Fruit fly (Drosophila melanogaster): ENCODE results near the gene eloF.

DNA sequence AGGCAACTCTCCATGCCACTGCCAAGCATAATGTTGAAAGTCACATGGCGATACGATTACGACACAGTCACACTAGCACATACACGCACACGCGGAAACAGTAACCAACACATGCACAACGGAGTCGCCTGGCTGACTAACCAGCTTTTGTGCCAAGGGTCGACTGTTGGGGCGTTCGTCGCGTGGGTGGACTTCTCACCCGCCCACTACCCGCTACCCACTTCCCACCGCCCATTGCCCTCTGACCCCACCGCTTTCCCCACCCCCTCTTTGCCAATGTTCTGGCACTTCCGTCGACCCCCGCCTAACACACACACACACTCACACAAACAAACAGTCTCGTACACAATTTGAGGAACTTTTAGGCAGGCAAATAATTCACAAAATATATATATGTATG lies 37.7 kb downstream of the eloF start:
- no peak for TF ChIP-seq net (GFP tag; optimal IDR thresholded peaks at IDR 0.05)
- TF ChIP-seq CG8632 (GFP tag; optimal IDR thresholded peaks at IDR 0.05): no peak
- TF ChIP-seq Sox15 (GFP tag; optimal IDR thresholded peaks at IDR 0.05): no peak
- TF ChIP-seq Smox (GFP tag; optimal IDR thresholded peaks at IDR 0.05): no peak
- no peak for TF ChIP-seq CG3919 (GFP tag; optimal IDR thresholded peaks at IDR 0.05)
